Worm (Caenorhabditis elegans): Measurements from ENCODE around the gene ten-1.
A peak's percentile ranks its signal among the peaks of the same experiment; 100 is the strongest.

ce11 chrIII:6850255-6850654 lies 29.5 kb downstream of the ten-1 start, which contains the start of gene srv-1:
- TF ChIP-seq unc-86 (tag; optimal IDR thresholded peaks at IDR 0.05): no peak
- TF ChIP-seq sox-4 (tag; optimal IDR thresholded peaks at IDR 0.05): no peak
- no peak for TF ChIP-seq fkh-10 (GFP tag; optimal IDR thresholded peaks at IDR 0.05)
- TF ChIP-seq elt-2 (tag; optimal IDR thresholded peaks at IDR 0.05): peak; percentile 30
- no peak for TF ChIP-seq zip-5 (tag; optimal IDR thresholded peaks at IDR 0.05)
- no peak for TF ChIP-seq pqm-1 (tag; optimal IDR thresholded peaks at IDR 0.05)
- TF ChIP-seq nhr-11 (tag; optimal IDR thresholded peaks at IDR 0.05): no peak
- TF ChIP-seq rnt-1 (tag; optimal IDR thresholded peaks at IDR 0.05): no peak
- no peak for TF ChIP-seq C38D4.7 (GFP tag; optimal IDR thresholded peaks at IDR 0.05)
- TF ChIP-seq hlh-15 (tag; optimal IDR thresholded peaks at IDR 0.05): no peak
- no peak for TF ChIP-seq ref-2 (tag; optimal IDR thresholded peaks at IDR 0.05)

Data from whole organism, late embryonic.